Worm (Caenorhabditis elegans): ENCODE measurements around the gene Y37D8A.19.

DNA sequence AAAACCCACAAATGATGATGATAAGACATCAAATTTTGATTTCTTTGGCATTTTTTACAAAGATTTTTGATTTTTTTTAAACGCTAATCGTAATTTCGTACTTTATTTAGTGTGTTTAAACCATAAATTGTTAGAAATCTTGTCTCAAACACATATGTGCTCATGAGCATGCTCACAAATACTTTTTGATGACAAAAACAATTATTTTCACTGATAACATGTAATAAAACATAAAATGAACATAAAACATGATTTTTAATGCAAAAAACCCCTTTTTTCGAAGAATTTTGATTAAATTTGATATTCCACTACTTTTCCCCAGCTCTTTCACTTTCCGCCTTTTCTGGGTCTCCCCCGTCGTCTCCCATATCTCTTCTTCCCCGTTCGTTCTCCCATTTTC, 3.1 kb downstream of the Y37D8A.19 start:
- TF ChIP-seq hlh-6 (tag; optimal IDR thresholded peaks at IDR 0.05) (no peak), ceh-14 (tag; optimal IDR thresholded peaks at IDR 0.05) (no peak), sox-2 (GFP tag; IDR thresholded peaks at IDR 0.05) (no peak), unc-42 (tag; optimal IDR thresholded peaks at IDR 0.05) (no peak), fkh-10 (GFP tag; optimal IDR thresholded peaks at IDR 0.05) (no peak), ceh-30 (tag; optimal IDR thresholded peaks at IDR 0.05) (no peak), unc-55 (GFP tag; optimal IDR thresholded peaks at IDR 0.05) (no peak), lin-11 (tag; optimal IDR thresholded peaks at IDR 0.05) (no peak), pqm-1 (tag; optimal IDR thresholded peaks at IDR 0.05) (no peak), sox-4 (tag; optimal IDR thresholded peaks at IDR 0.05) (no peak), dve-1 (tag; optimal IDR thresholded peaks at IDR 0.05) (no peak), tbx-2 (tag; optimal IDR thresholded peaks at IDR 0.05) (no peak)
